Worm (Caenorhabditis elegans) whole organism, midembryonic: ENCODE measurements around the gene miz-1.
A peak's percentile ranks its signal among the peaks of the same experiment; 100 is the strongest.

Experiments
- T22C8.4 ChIP-seq: fragments of 200-800 bp; sonication (Bioruptor generic); IDR thresholded peaks from 2 replicates; pipeline ENCODE4 v1.3.6; 2022; ENCODE audit warnings: missing genetic modification characterization, missing compliant biosample characterization
- cog-1 ChIP-seq: sonication (generic microtip); optimal IDR thresholded peaks from 2 replicates; lab custom pipeline; 2016; ENCODE audit warnings: missing genetic modification characterization, missing compliant biosample characterization
- flt-1 ChIP-seq: fragments of 200-800 bp; sonication (Bioruptor generic); IDR thresholded peaks from 2 replicates; pipeline ENCODE4 v1.3.6; 2022; ENCODE audit warnings: missing genetic modification characterization, missing compliant biosample characterization
- klf-2 ChIP-seq: fragments of 200-800 bp; sonication (Bioruptor generic); conservative IDR thresholded peaks from 2 replicates; pipeline ENCODE4 v1.3.6; 2022; ENCODE audit warnings: missing genetic modification reagents, missing genetic modification characterization, missing compliant biosample characterization
- med-1 ChIP-seq: sonication (generic microtip); optimal IDR thresholded peaks from 2 replicates; lab custom pipeline; 2017; ENCODE audit warnings: missing genetic modification characterization, mild to moderate bottlenecking, missing compliant biosample characterization, antibody characterized with exemption, missing genetic modification reagents; ENCODE audit not compliant: insufficient read depth
- ref-1 ChIP-seq: fragments of 200-800 bp; sonication (Bioruptor generic); conservative IDR thresholded peaks from 2 replicates; pipeline ENCODE4 v1.3.6; 2022; ENCODE audit warnings: missing genetic modification reagents, missing genetic modification characterization, missing compliant biosample characterization
- tab-1 ChIP-seq: fragments of 200-800 bp; sonication (Bioruptor generic); IDR thresholded peaks from 2 replicates; pipeline ENCODE4 v1.3.6; 2022; ENCODE audit warnings: missing genetic modification characterization, missing compliant biosample characterization
- ztf-23 ChIP-seq: fragments of 200-800 bp; sonication (Bioruptor generic); IDR thresholded peaks from 2 replicates; pipeline ENCODE4 v1.3.6; 2022; ENCODE audit warnings: missing genetic modification reagents, missing genetic modification characterization, missing compliant biosample characterization
- ztf-29 ChIP-seq: fragments of 200-800 bp; sonication (Bioruptor generic); IDR thresholded peaks from 2 replicates; pipeline ENCODE4 v1.3.6; 2022; ENCODE audit warnings: missing genetic modification reagents, missing genetic modification characterization, missing compliant biosample characterization

The miz-1 gene

DNA sequence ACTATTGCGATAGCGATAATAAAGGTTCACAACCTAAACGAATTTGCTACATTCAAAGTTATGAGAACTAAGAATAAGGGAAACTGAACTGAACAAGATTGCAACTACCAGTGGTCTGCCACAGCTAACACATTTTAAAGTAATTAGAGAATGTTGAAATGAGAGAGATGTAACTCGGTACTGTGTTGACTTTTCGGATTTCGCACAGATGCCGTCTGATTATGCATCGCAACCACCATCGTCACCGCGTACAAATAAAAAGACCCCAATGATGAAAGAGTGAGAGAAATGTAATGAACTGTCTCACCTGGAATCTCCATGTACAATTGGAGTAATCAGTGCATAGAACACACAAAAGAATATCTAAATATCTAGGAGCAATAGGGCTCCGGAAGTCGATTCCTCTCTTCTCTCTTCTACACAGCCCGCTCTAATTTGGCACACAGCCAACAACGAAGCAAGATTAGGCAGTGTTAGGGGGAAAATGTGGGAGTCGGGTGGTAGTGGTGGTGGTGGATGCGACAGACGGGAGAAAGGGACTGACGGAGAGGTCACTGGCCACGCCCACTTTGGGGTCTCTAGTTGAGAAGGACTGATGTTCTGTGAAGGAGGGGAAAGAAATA, 56.5 kb downstream of the miz-1 start, which contains the start of gene F13E9.11:
Gene F13E9.11 (minus strand): TSS at position 507 of the 623 bp plus-strand sequence.
- TF ChIP-seq flt-1 (0 out of 2 replicates have a peak, but pooled peaks have one; percentile 50), T22C8.4 (GFP tag; lab: Robert Waterston, UW) (no peak; the same call in 1 of the 2 replicates), tab-1 (GFP tag; lab: Robert Waterston, UW) (peak; percentile 51; the same call in 1 of the 2 replicates), ref-1 (GFP tag; lab: Robert Waterston, UW) (no peak), ztf-23 (GFP tag; lab: Robert Waterston, UW) (peak; percentile 18; the same call in 1 of the 2 replicates), cog-1 (no peak), med-1 (GFP tag; lab: Kevin White, UChicago) (no peak)

ce11 chrIV:10869642-10870041, 57.4 kb downstream of the miz-1 start:
- TF ChIP-seq tab-1 (GFP tag; lab: Robert Waterston, UW) (0 out of 2 replicates have a peak, but pooled peaks have one; percentile 65), flt-1 (no peak)

ce11 chrIV:10870158-10870557, 58.0 kb downstream of the miz-1 start:
- TF ChIP-seq med-1 (GFP tag; lab: Kevin White, UChicago) (no peak), tab-1 (GFP tag; lab: Robert Waterston, UW) (no peak), flt-1 (0 out of 2 replicates have a peak, but pooled peaks have one; percentile 4), ztf-23 (GFP tag; lab: Robert Waterston, UW) (no peak), cog-1 (no peak), T22C8.4 (GFP tag; lab: Robert Waterston, UW) (no peak), ztf-29 (GFP tag; lab: Robert Waterston, UW) (no peak), klf-2 (GFP tag; lab: Robert Waterston, UW) (no peak)

- TF ChIP-seq cog-1 (no peak), tab-1 (GFP tag; lab: Robert Waterston, UW) (no peak)
These were observed 62.3 kb downstream of the miz-1 start, which contains the start of gene F13E9.12 for ce11 chrIV:10874527-10874926. Gene F13E9.12, minus strand, starts transcription at chrIV:10874627.
